Fruit fly (Drosophila melanogaster): ENCODE results near the gene kuz.

- TF ChIP-seq pan (optimal IDR thresholded peaks at IDR 0.05) (no peak), CrebA (GFP tag; optimal IDR thresholded peaks at IDR 0.05; ENCODE audit: borderline replicate concordance) (no peak), Jra (GFP tag; optimal IDR thresholded peaks at IDR 0.05) (no peak), sage (GFP tag; optimal IDR thresholded peaks at IDR 0.05) (no peak), psq (GFP tag; optimal IDR thresholded peaks at IDR 0.05) (no peak), CG9705 (GFP tag; optimal IDR thresholded peaks at IDR 0.05) (no peak), lola (GFP tag; optimal IDR thresholded peaks at IDR 0.05) (no peak), Dfd (GFP tag; optimal IDR thresholded peaks at IDR 0.05) (no peak)
Measured at dm6 chr2L:13591393-13591792, 41.5 kb downstream of the kuz start.

All from whole organism, wandering third instar larva.